Fruit fly (Drosophila melanogaster): ENCODE results near the gene Sytalpha.

Gene Sytalpha

dm6 chr2L:17558111-17558773 is 33.8 kb upstream of the Sytalpha start (continued):
- no peak for TF ChIP-seq CG42726 (GFP tag; IDR thresholded peaks at IDR 0.05; ENCODE audit: partially characterized antibody)
- TF ChIP-seq hbn (GFP tag; IDR thresholded peaks at IDR 0.05; ENCODE audit: partially characterized antibody), result no peak
- TF ChIP-seq CG9876 (GFP tag; optimal IDR thresholded peaks at IDR 0.05), result no peak
- TF ChIP-seq CG11085 (GFP tag; IDR thresholded peaks at IDR 0.05), result 0 out of 2 replicates have a peak, but pooled peaks have one; percentile 8
- TF ChIP-seq ci (GFP tag; IDR thresholded peaks at IDR 0.05), result no peak
- TF ChIP-seq CG12769 (tag; optimal IDR thresholded peaks at IDR 0.05), result no peak
- TF ChIP-seq Ravus (GFP tag; IDR thresholded peaks at IDR 0.05), result no peak
- peak; percentile 59 for TF ChIP-seq CG13424 (tag; optimal IDR thresholded peaks at IDR 0.05)
- TF ChIP-seq Sry-β (GFP tag; optimal IDR thresholded peaks at IDR 0.05), result no peak
- TF ChIP-seq hkb (optimal IDR thresholded peaks at IDR 0.05), result no peak
- TF ChIP-seq hkb (GFP tag; IDR thresholded peaks at IDR 0.05), result no peak
- no peak for TF ChIP-seq kay (GFP tag; optimal IDR thresholded peaks at IDR 0.05)
- no peak for TF ChIP-seq slou (GFP tag; optimal IDR thresholded peaks at IDR 0.05)
- peak; percentile 62 for TF ChIP-seq dmrt99B (tag; optimal IDR thresholded peaks at IDR 0.05)
- no peak for TF ChIP-seq tio (GFP tag; optimal IDR thresholded peaks at IDR 0.05)
- TF ChIP-seq CG1602 (GFP tag; optimal IDR thresholded peaks at IDR 0.05), result no peak
- no peak for TF ChIP-seq mld (GFP tag; IDR thresholded peaks at IDR 0.05; ENCODE audit: partially characterized antibody)
- TF ChIP-seq Xbp1 (GFP tag; optimal IDR thresholded peaks at IDR 0.05), result no peak
- TF ChIP-seq yki (optimal IDR thresholded peaks at IDR 0.05), result no peak
- peak; percentile 4 for TF ChIP-seq fd96Cb (tag; optimal IDR thresholded peaks at IDR 0.05)
- peak; percentile 7 for TF ChIP-seq CG5180 (GFP tag; optimal IDR thresholded peaks at IDR 0.05)
- TF ChIP-seq bab2 (GFP tag; optimal IDR thresholded peaks at IDR 0.05), result no peak
- TF ChIP-seq CG17328 (GFP tag; IDR thresholded peaks at IDR 0.05), result no peak
- peak; percentile 11 for TF ChIP-seq CG15601 (tag; optimal IDR thresholded peaks at IDR 0.05)
- no peak for TF ChIP-seq jigr1 (GFP tag; IDR thresholded peaks at IDR 0.05)
- TF ChIP-seq CG17361 (GFP tag; IDR thresholded peaks at IDR 0.05), result no peak
- no peak for TF ChIP-seq ap (GFP tag; IDR thresholded peaks at IDR 0.05)
- no peak for TF ChIP-seq CG3407 (GFP tag; optimal IDR thresholded peaks at IDR 0.05)
- peak in 1 of 2 experiments; percentile 71 for TF ChIP-seq Hr51 (GFP tag; optimal IDR thresholded peaks at IDR 0.05)
- no peak for TF ChIP-seq ssp (GFP tag; IDR thresholded peaks at IDR 0.05)
- peak; percentile 70 for TF ChIP-seq lab (GFP tag; optimal IDR thresholded peaks at IDR 0.05)
- TF ChIP-seq Oaz (GFP tag; IDR thresholded peaks at IDR 0.05), result no peak
- TF ChIP-seq CG11504 (tag; optimal IDR thresholded peaks at IDR 0.05), result peak; percentile 80
- no peak; the same call in 2 of the 3 replicates for TF ChIP-seq knrl (GFP tag; IDR thresholded peaks at IDR 0.05; ENCODE audit: partially characterized antibody)
- TF ChIP-seq Optix (GFP tag; IDR thresholded peaks at IDR 0.05), result no peak
- no peak for TF ChIP-seq sna (GFP tag; IDR thresholded peaks at IDR 0.05; ENCODE audit: partially characterized antibody)
- TF ChIP-seq CG12155 (GFP tag; optimal IDR thresholded peaks at IDR 0.05), result no peak
- TF ChIP-seq CG12942 (GFP tag; optimal IDR thresholded peaks at IDR 0.05), result no peak
- TF ChIP-seq CG10267 (tag; optimal IDR thresholded peaks at IDR 0.05), result peak; percentile 13
- no peak for TF ChIP-seq CG11093 (GFP tag; IDR thresholded peaks at IDR 0.05)
- no peak for TF ChIP-seq Bdp1 (GFP tag; optimal IDR thresholded peaks at IDR 0.05)
- no peak for TF ChIP-seq CG43689 (GFP tag; IDR thresholded peaks at IDR 0.05)
- no peak for TF ChIP-seq CG7987 (GFP tag; optimal IDR thresholded peaks at IDR 0.05)
- TF ChIP-seq gcm2 (GFP tag; optimal IDR thresholded peaks at IDR 0.05), result no peak
- no peak for TF ChIP-seq CTCF (GFP tag; optimal IDR thresholded peaks at IDR 0.05)
- no peak for TF ChIP-seq Side (GFP tag; optimal IDR thresholded peaks at IDR 0.05)
- TF ChIP-seq Sry-δ (GFP tag; optimal IDR thresholded peaks at IDR 0.05), result no peak
- no peak for TF ChIP-seq ase (GFP tag; IDR thresholded peaks at IDR 0.05)
- no peak for TF ChIP-seq CG30020 (tag; optimal IDR thresholded peaks at IDR 0.05)
- TF ChIP-seq vnd (GFP tag; IDR thresholded peaks at IDR 0.05; ENCODE audit: partially characterized antibody), result no peak
- TF ChIP-seq tgo (GFP tag; IDR thresholded peaks at IDR 0.05), result no peak

All from whole organism, embryonic.